Worm (Caenorhabditis elegans): ENCODE measurements around the gene klo-1.

DNA sequence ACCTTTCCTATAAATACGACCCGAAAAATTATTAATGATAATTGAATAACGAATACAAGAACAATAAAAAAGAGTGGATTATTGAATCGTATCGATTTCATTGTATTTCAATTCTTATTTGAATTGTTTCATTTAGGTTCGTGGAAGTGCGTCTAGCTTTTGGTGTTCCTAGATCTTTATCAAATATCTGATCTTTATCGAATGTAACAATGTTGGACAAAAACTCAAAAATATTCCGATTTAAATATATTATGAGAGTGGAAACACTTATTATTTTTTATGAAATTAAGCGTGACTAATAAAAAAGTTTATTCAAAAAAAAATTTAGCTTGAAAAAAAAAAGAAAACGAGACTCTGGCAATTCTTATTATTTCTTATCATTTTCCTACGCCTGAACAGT is 16.1 kb downstream of the klo-1 start, which contains the start of the genes C50F7.9 and C50F7.3:
- TF ChIP-seq hnd-1 (tag; optimal IDR thresholded peaks at IDR 0.05) = no peak
- no peak for TF ChIP-seq scrt-1 (GFP tag; IDR thresholded peaks at IDR 0.05)
- no peak for TF ChIP-seq ama-1 (optimal IDR thresholded peaks at IDR 0.05)
- no peak for TF ChIP-seq pes-1 (GFP tag; IDR thresholded peaks at IDR 0.05)
- TF ChIP-seq sea-1 (GFP tag; conservative IDR thresholded peaks at IDR 0.05) = no peak
- TF ChIP-seq flt-1 (GFP tag; IDR thresholded peaks at IDR 0.05) = no peak
- no peak for TF ChIP-seq tbx-11 (GFP tag; IDR thresholded peaks at IDR 0.05)
- TF ChIP-seq ets-7 (tag; optimal IDR thresholded peaks at IDR 0.05) = no peak
- no peak for TF ChIP-seq B0310.2 (tag; optimal IDR thresholded peaks at IDR 0.05)
- TF ChIP-seq F13C5.2 (tag; optimal IDR thresholded peaks at IDR 0.05) = no peak
- TF ChIP-seq ceh-13 (GFP tag; optimal IDR thresholded peaks at IDR 0.05) = no peak
- TF ChIP-seq tbx-37 (GFP tag; conservative IDR thresholded peaks at IDR 0.05) = no peak
- TF ChIP-seq aly-1 (tag; optimal IDR thresholded peaks at IDR 0.05) = no peak

All from whole organism, early embryonic.